Worm (Caenorhabditis elegans) whole organism, late embryonic: Measurements from ENCODE around the gene ptr-6.

Experiments used
- C38D4.7 ChIP-seq: fragments of 200-800 bp; sonication (Bioruptor generic); optimal IDR thresholded peaks from 2 replicates; lab custom pipeline; 2018; ENCODE audit warnings: mild to moderate bottlenecking, missing genetic modification characterization, moderate library complexity, missing compliant biosample characterization
- F13H6.1 ChIP-seq: sonication (generic microtip); optimal IDR thresholded peaks from 2 replicates; lab custom pipeline; 2016; ENCODE audit warnings: missing genetic modification characterization, missing compliant biosample characterization
- T23F11.4 ChIP-seq: fragments of 200-800 bp; sonication (Bioruptor generic); optimal IDR thresholded peaks from 2 replicates; lab custom pipeline; 2018; ENCODE audit warnings: mild to moderate bottlenecking, missing genetic modification characterization, missing compliant biosample characterization
- Y22D7AL.16 ChIP-seq: sonication (generic microtip); optimal IDR thresholded peaks from 2 replicates; lab custom pipeline; 2016; ENCODE audit warnings: missing genetic modification characterization, missing compliant biosample characterization
- ama-1 ChIP-seq: fragments of 150-350 bp; optimal IDR thresholded peaks from 2 replicates; lab custom pipeline; 2014
- ceh-18 ChIP-seq: sonication (generic microtip); optimal IDR thresholded peaks from 2 replicates; lab custom pipeline; 2016; ENCODE audit warnings: missing genetic modification characterization, missing compliant biosample characterization
- ceh-19 ChIP-seq: fragments of 200-800 bp; sonication (Bioruptor generic); optimal IDR thresholded peaks from 2 replicates; lab custom pipeline; 2018; ENCODE audit warnings: mild to moderate bottlenecking, missing genetic modification characterization, missing compliant biosample characterization
- ceh-24 ChIP-seq: sonication (generic microtip); optimal IDR thresholded peaks from 2 replicates; lab custom pipeline; 2016; ENCODE audit warnings: mild to moderate bottlenecking, missing genetic modification characterization, missing compliant biosample characterization
- ceh-31 ChIP-seq: sonication (generic microtip); optimal IDR thresholded peaks from 2 replicates; lab custom pipeline; 2016; ENCODE audit warnings: missing genetic modification characterization, missing compliant biosample characterization
- che-1 ChIP-seq: sonication (generic microtip); optimal IDR thresholded peaks from 2 replicates; lab custom pipeline; 2016; ENCODE audit warnings: mild to moderate bottlenecking, missing genetic modification characterization, missing compliant biosample characterization
- dve-1 ChIP-seq: sonication (generic microtip); optimal IDR thresholded peaks from 2 replicates; lab custom pipeline; 2017; ENCODE audit warnings: antibody characterized with exemption, mild to moderate bottlenecking, missing genetic modification characterization, missing compliant biosample characterization
- elt-4 ChIP-seq: sonication (generic microtip); optimal IDR thresholded peaks from 2 replicates; lab custom pipeline; 2016; ENCODE audit warnings: missing genetic modification characterization, missing compliant biosample characterization
- fkh-10 ChIP-seq: fragments of 150-350 bp; optimal IDR thresholded peaks from 2 replicates; lab custom pipeline; 2014; ENCODE audit warnings: missing biosample characterization, missing genetic modification reagents, missing genetic modification characterization
- fkh-6 ChIP-seq: sonication (generic microtip); optimal IDR thresholded peaks from 2 replicates; lab custom pipeline; 2016; ENCODE audit warnings: missing genetic modification characterization, missing compliant biosample characterization
- gmeb-2 ChIP-seq: sonication (generic microtip); optimal IDR thresholded peaks from 2 replicates; lab custom pipeline; 2016; ENCODE audit warnings: missing genetic modification characterization, inconsistent platforms, missing compliant biosample characterization
- hlh-15 ChIP-seq: sonication (generic microtip); optimal IDR thresholded peaks from 2 replicates; lab custom pipeline; 2016; ENCODE audit warnings: missing genetic modification characterization, missing compliant biosample characterization
- hlh-8 ChIP-seq: sonication (generic microtip); optimal IDR thresholded peaks from 2 replicates; lab custom pipeline; 2016; ENCODE audit warnings: missing genotype, missing genetic modification characterization, missing compliant biosample characterization
- lin-11 ChIP-seq: fragments of 200-800 bp; sonication (Bioruptor generic); optimal IDR thresholded peaks from 2 replicates; lab custom pipeline; 2018; ENCODE audit warnings: mild to moderate bottlenecking, missing genetic modification characterization, missing compliant biosample characterization
- madf-2 ChIP-seq: sonication (generic microtip); optimal IDR thresholded peaks from 2 replicates; lab custom pipeline; 2017; ENCODE audit warnings: missing genetic modification characterization, missing compliant biosample characterization
- mec-3 ChIP-seq: sonication (generic microtip); optimal IDR thresholded peaks from 2 replicates; lab custom pipeline; 2016; ENCODE audit warnings: borderline replicate concordance, missing genetic modification characterization, missing compliant biosample characterization
- nhr-11 ChIP-seq: fragments of 150-350 bp; optimal IDR thresholded peaks from 2 replicates; lab custom pipeline; 2014; ENCODE audit warnings: missing biosample characterization, missing genetic modification characterization
- npax-4 ChIP-seq: sonication (generic microtip); optimal IDR thresholded peaks from 2 replicates; lab custom pipeline; 2016; ENCODE audit warnings: missing genetic modification characterization, missing compliant biosample characterization
- pag-3 ChIP-seq: sonication (generic microtip); optimal IDR thresholded peaks from 2 replicates; lab custom pipeline; 2016; ENCODE audit warnings: missing compliant biosample characterization, missing genetic modification characterization, borderline replicate concordance
- pax-1 ChIP-seq: fragments of 150-350 bp; optimal IDR thresholded peaks from 2 replicates; lab custom pipeline; 2014; ENCODE audit warnings: missing biosample characterization, missing genetic modification characterization
- pha-4 ChIP-seq: fragments of 150-350 bp; optimal IDR thresholded peaks from 2 replicates; lab custom pipeline; 2018; ENCODE audit warnings: missing biosample characterization, missing genetic modification reagents, missing genetic modification characterization
- pqm-1 ChIP-seq: sonication (generic microtip); optimal IDR thresholded peaks from 2 replicates; lab custom pipeline; 2016; ENCODE audit warnings: missing genetic modification characterization, missing compliant biosample characterization
- pros-1 ChIP-seq: fragments of 150-350 bp; optimal IDR thresholded peaks from 2 replicates; lab custom pipeline; 2014; ENCODE audit warnings: missing biosample characterization, missing genetic modification reagents, missing genetic modification characterization
- sdc-2 ChIP-seq: sonication (generic microtip); optimal IDR thresholded peaks from 2 replicates; lab custom pipeline; 2016; ENCODE audit warnings: missing genotype, missing genetic modification characterization, missing compliant biosample characterization
- sox-2 ChIP-seq: fragments of 200-800 bp; sonication (Bioruptor generic); IDR thresholded peaks from 2 replicates; pipeline ENCODE4 v1.3.6; 2022; ENCODE audit warnings: missing genetic modification reagents, missing genetic modification characterization, missing compliant biosample characterization
- sox-4 ChIP-seq: sonication (generic microtip); optimal IDR thresholded peaks from 2 replicates; lab custom pipeline; 2017; ENCODE audit warnings: mild to moderate bottlenecking, missing genetic modification characterization, inconsistent platforms, missing compliant biosample characterization
- syd-9 ChIP-seq: sonication (generic microtip); optimal IDR thresholded peaks from 2 replicates; lab custom pipeline; 2016; ENCODE audit warnings: mild to moderate bottlenecking, missing genetic modification characterization, moderate library complexity, missing compliant biosample characterization
- unc-3 ChIP-seq, 2 experiments: fragments of 200-800 bp in 1 of 2; sonication (Bioruptor generic) in 1 of 2; sonication (generic microtip) in 1 of 2; conservative IDR thresholded peaks in 1 of 2; optimal IDR thresholded peaks in 1 of 2; 2 replicates each; pipeline versions ENCODE4 v1.3.6 to Lab custom; 2016 to 2022; ENCODE audit warnings: missing compliant biosample characterization in 2 of 2, missing genetic modification characterization in 2 of 2, missing genetic modification reagents in 1 of 2
- unc-55 ChIP-seq: sonication (generic microtip); optimal IDR thresholded peaks from 2 replicates; lab custom pipeline; 2017; ENCODE audit warnings: missing biosample characterization, missing genetic modification reagents, missing genetic modification characterization
- unc-86 ChIP-seq: sonication (generic microtip); optimal IDR thresholded peaks from 2 replicates; lab custom pipeline; 2016; ENCODE audit warnings: missing genetic modification characterization, missing compliant biosample characterization
- ztf-16 ChIP-seq: sonication (generic microtip); optimal IDR thresholded peaks from 2 replicates; lab custom pipeline; 2017; ENCODE audit warnings: missing genetic modification characterization, missing compliant biosample characterization

ptr-6 gene

ce11 chrII:5291051-5291450 lies 44.4 kb upstream of the ptr-6 start:
- no peak for TF ChIP-seq unc-86 (tag; lab: Kevin White, UChicago)
- no peak for TF ChIP-seq gmeb-2 (tag; lab: Kevin White, UChicago)
- no peak for TF ChIP-seq npax-4
- no peak for TF ChIP-seq ztf-16 (tag; lab: Kevin White, UChicago)
- TF ChIP-seq ceh-18: no peak
- no peak for TF ChIP-seq Y22D7AL.16 (tag; lab: Kevin White, UChicago)
- TF ChIP-seq sox-2 (GFP tag; lab: Robert Waterston, UW): no peak
- no peak for TF ChIP-seq ama-1 (lab: Kevin White, UChicago)
- TF ChIP-seq mec-3: no peak
- no peak for TF ChIP-seq elt-4 (tag; lab: Kevin White, UChicago)
- TF ChIP-seq nhr-11 (tag; lab: Kevin White, UChicago): no peak
- TF ChIP-seq pag-3 (tag; lab: Kevin White, UChicago): no peak
- TF ChIP-seq C38D4.7 (GFP tag; lab: Kevin White, UChicago): no peak
- no peak for TF ChIP-seq F13H6.1 (tag; lab: Kevin White, UChicago)
- no peak for TF ChIP-seq madf-2 (tag; lab: Kevin White, UChicago)
- no peak for TF ChIP-seq che-1
- TF ChIP-seq fkh-10 (GFP tag; lab: Kevin White, UChicago): no peak
- TF ChIP-seq pha-4 (tag; lab: Kevin White, UChicago): no peak
- TF ChIP-seq ceh-31 (tag; lab: Kevin White, UChicago): no peak

DNA sequence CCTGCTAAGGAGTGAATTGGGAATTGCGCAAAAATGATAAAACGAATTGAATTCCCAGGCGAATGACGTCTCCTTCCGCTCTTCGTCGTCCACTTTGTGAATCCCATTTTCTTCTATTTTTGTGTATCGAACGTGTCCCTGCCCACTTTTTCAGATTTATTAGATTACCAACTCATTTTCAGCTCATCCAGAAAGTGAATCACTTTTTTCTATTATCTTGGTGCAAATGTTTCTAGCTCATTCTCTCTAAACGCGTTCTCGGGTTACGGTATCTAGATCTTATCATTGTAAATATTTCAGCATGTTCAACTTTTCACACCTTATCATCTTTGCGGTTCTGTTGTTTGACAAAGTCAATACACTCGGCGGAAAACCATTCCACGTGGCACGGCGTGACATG lies 42.5 kb upstream of the ptr-6 start, which contains the start of gene ZK622.5:
Gene ZK622.5, plus strand, starts transcription at position 301 of the 400 bp plus-strand sequence.
- TF ChIP-seq ceh-18: no peak

DNA sequence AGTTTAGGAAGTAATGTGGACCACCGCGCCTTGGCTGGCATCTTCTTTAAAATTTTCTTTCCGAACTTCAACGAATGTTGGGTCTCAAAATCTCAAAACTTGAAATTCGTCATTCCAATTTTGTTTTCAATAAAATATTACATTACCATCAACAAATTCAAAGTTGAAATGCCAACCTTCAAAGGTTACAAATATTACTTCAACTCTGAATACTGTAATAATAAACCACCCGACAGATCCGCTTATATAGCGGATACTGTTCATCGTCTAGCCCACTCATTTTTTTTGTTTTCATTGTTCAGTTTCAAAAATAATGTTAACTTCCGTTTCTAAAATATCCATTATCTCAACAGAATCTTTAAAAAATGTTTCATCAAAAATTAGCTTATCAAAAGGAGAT lies 38.4 kb upstream of the ptr-6 start, which contains the start of gene gur-5:
Gene gur-5, plus strand, starts transcription at position 301 of the 400 bp plus-strand sequence.
- no peak for TF ChIP-seq lin-11 (tag; lab: Kevin White, UChicago)
- TF ChIP-seq hlh-15 (tag; lab: Kevin White, UChicago): no peak
- no peak for TF ChIP-seq syd-9

DNA sequence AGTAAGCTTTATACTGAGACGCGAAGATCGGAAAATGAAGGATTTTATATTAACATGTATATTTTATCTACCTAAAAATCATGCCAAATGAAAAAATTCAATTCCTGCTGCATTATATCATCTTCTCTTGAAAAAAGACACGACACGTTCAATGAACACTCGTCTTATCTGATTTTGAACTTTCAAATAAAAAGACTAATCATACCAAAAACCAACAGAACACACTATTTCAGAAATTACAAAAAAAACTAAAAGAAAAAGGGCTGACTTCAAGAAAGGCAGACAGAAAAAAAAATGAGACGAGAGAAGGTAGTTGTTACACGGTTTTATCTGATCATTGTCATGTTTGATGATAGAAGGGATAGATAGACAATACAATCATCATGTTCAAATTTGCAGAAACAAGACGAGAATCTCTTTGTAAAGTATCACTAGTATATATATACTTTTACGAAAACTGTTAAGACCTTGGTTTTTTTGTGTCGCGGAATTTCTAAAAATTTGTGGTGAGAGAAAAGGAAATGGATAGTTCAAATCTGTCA lies 36.2 kb upstream of the ptr-6 start:
- TF ChIP-seq sdc-2 (tag; lab: Kevin White, UChicago): no peak
- no peak for TF ChIP-seq gmeb-2 (tag; lab: Kevin White, UChicago)
- TF ChIP-seq fkh-6 (tag; lab: Kevin White, UChicago): no peak
- no peak for TF ChIP-seq hlh-8 (tag; lab: Kevin White, UChicago)
- TF ChIP-seq ama-1 (lab: Kevin White, UChicago): no peak
- TF ChIP-seq ztf-16 (tag; lab: Kevin White, UChicago): no peak
- TF ChIP-seq dve-1 (tag; lab: Kevin White, UChicago): no peak
- no peak for TF ChIP-seq pqm-1
- TF ChIP-seq ceh-24 (tag; lab: Kevin White, UChicago): no peak
- no peak for TF ChIP-seq unc-3 (GFP tag; conservative IDR thresholded peaks at IDR 0.05; lab: Robert Waterston, UW)
- TF ChIP-seq unc-3 (tag; optimal IDR thresholded peaks at IDR 0.05; lab: Kevin White, UChicago): no peak
- TF ChIP-seq, all 69 proteins: peak for 0

DNA sequence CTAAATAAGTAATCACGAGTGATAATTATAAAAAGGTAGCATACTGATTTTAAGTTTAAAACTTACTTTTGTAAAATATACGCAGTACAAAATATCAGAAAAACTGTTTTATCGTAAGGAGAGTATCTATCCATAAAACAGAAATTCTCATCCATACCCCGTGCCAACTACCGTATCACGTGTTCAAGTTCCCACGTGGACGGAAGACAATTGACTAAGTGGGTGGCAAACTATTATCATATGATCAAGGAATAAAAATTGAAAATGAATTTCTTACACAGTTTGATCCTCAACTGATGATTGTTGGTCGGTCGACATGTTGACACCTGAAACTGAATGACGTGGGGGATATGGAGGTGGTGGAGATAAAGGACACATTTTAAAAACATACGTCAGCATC lies 35.6 kb upstream of the ptr-6 start, which contains the start of gene pmt-1:
Gene pmt-1, minus strand, starts transcription at position 332 of the 400 bp plus-strand sequence.
- TF ChIP-seq pax-1 (no peak), elt-4 (tag; lab: Kevin White, UChicago) (no peak), ama-1 (lab: Kevin White, UChicago) (no peak), pros-1 (tag; lab: Kevin White, UChicago) (no peak), C38D4.7 (GFP tag; lab: Kevin White, UChicago) (no peak)

- TF ChIP-seq sox-4 (tag; lab: Kevin White, UChicago): no peak
- TF ChIP-seq npax-4: no peak
- no peak for TF ChIP-seq T23F11.4 (GFP tag; lab: Kevin White, UChicago)
- no peak for TF ChIP-seq unc-55 (GFP tag; lab: Kevin White, UChicago)
- TF ChIP-seq hlh-15 (tag; lab: Kevin White, UChicago): no peak
- TF ChIP-seq unc-3 (GFP tag; conservative IDR thresholded peaks at IDR 0.05; lab: Robert Waterston, UW): no peak
- TF ChIP-seq unc-3 (tag; optimal IDR thresholded peaks at IDR 0.05; lab: Kevin White, UChicago): no peak
- no peak for TF ChIP-seq ceh-19 (GFP tag; lab: Kevin White, UChicago)
Observed at ce11 chrII:5281137-5281536, 34.5 kb upstream of the ptr-6 start.
